Worm (Caenorhabditis elegans): ENCODE measurements around the gene K01A2.4.

- TF ChIP-seq fkh-10 (GFP tag; optimal IDR thresholded peaks at IDR 0.05) (no peak), lin-13 (GFP tag; optimal IDR thresholded peaks at IDR 0.05) (no peak), skn-1 (tag; optimal IDR thresholded peaks at IDR 0.05) (no peak), nhr-102 (tag; optimal IDR thresholded peaks at IDR 0.05) (no peak), dmd-9 (GFP tag; IDR thresholded peaks at IDR 0.05) (no peak), nhr-76 (tag; optimal IDR thresholded peaks at IDR 0.05) (no peak), daf-16 (GFP tag; optimal IDR thresholded peaks at IDR 0.05) (no peak), daf-16 (tag; optimal IDR thresholded peaks at IDR 0.05) (no peak), daf-19 (GFP tag; conservative IDR thresholded peaks at IDR 0.05) (no peak), jun-1 (tag; optimal IDR thresholded peaks at IDR 0.05) (no peak), fos-1 (tag; optimal IDR thresholded peaks at IDR 0.05) (no peak), zag-1 (tag; optimal IDR thresholded peaks at IDR 0.05) (no peak), daf-12 (tag; optimal IDR thresholded peaks at IDR 0.05) (no peak)
These were observed 47.2 kb downstream of the K01A2.4 start for ce11 chrII:354494-354893.
